Fruit fly (Drosophila melanogaster) Kc167 (cell line): ENCODE measurements around the gene CG5347.

Experiments
- Myc ChIP-seq: fragments of >200 bp; optimal IDR thresholded peaks from 2 replicates; lab custom pipeline; 2017; ENCODE audit warnings: missing external identifiers
- Sin3A ChIP-seq: fragments of >200 bp; optimal IDR thresholded peaks from 2 replicates; lab custom pipeline; 2018; ENCODE audit warnings: missing external identifiers
- h ChIP-seq: fragments of >200 bp; optimal IDR thresholded peaks from 3 replicates; lab custom pipeline; 2018; ENCODE audit warnings: missing external identifiers
- insv ChIP-seq: fragments of >200 bp; optimal IDR thresholded peaks from 3 replicates; lab custom pipeline; 2018; ENCODE audit warnings: missing external identifiers
- psq ChIP-seq: fragments of >200 bp; optimal IDR thresholded peaks from 2 replicates; lab custom pipeline; 2017; ENCODE audit warnings: missing external identifiers
- ttk ChIP-seq: sonication (Bioruptor generic); optimal IDR thresholded peaks from 2 replicates; lab custom pipeline; 2017; ENCODE audit warnings: missing external identifiers

The CG5347 gene

DNA sequence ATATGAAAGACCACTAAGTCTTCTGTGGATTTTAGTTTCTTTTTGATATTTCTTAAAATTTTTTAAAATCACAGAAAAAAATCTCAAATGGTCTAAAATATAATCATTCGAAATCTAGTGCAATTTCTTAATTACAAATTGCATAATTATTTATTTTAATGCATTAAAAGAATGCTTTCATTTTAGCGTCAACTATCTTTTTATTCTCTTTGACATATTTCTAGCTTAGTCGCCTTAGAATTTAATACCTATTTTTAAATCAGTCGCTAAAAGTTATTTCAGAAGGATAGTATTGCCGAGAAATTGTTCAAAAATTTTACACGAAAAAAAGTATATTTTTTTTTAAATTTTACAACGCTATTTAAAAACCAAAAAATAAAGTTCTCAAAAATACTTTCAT, at the start of gene CG5347:
TSS of gene CG5347 (plus strand) at position 301 of the 400 bp plus-strand sequence.
- TF ChIP-seq psq (lab: Kevin White, UChicago) (no peak), Sin3A (lab: Kevin White, UChicago) (no peak), insv (lab: Kevin White, UChicago) (no peak), ttk (lab: Kevin White, UChicago) (no peak), h (no peak), Myc (no peak)

- TF ChIP-seq psq (lab: Kevin White, UChicago) (no peak), Sin3A (lab: Kevin White, UChicago) (no peak), Myc (no peak), insv (lab: Kevin White, UChicago) (no peak)
These were observed 49.0 kb upstream of the CG5347 start for dm6 chrX:14727580-14727979.

DNA sequence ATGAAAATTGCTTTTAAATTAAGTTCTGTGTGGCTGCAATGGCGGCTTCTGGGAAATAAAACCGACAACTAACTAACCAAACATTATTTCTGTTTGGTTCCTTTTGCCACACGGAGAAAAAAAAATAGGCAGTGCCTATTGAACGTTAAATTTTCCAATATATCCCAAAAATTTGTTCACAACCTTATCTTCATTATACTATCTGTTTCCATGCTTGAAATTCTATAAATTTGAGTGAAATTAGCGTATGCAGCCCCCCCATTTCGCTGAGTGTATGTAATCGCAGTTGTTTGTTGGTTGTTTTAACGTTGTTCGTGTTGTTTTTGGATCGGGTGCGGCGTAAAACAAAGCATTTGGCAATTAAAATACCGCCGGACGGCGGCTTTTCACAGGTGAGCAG, 38.2 kb upstream of the CG5347 start:
- TF ChIP-seq psq (lab: Kevin White, UChicago) (no peak), ttk (lab: Kevin White, UChicago) (no peak), insv (lab: Kevin White, UChicago) (no peak), Sin3A (lab: Kevin White, UChicago) (no peak), Myc (no peak), h (no peak)

DNA sequence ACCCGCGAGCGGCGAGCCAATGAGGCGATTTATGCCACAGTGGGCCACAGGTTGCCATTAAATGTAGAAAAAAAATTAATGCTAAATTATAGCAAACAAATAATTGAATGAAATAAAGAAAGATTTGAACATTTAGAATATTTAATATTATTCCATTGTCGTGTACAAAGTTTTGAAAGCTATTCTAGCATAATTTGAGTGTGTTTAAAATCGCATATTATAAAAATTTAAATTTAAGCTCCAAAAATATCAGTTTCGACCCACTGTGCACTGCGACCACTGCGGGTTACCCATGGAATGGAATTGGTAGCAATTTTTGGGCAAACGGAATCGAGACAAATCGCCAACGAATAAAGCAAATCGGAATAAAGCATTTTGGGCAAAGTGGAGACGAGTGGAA, 32.8 kb upstream of the CG5347 start:
- TF ChIP-seq ttk (lab: Kevin White, UChicago) (no peak), psq (lab: Kevin White, UChicago) (no peak), h (no peak), Sin3A (lab: Kevin White, UChicago) (no peak), insv (lab: Kevin White, UChicago) (no peak), Myc (no peak)

DNA sequence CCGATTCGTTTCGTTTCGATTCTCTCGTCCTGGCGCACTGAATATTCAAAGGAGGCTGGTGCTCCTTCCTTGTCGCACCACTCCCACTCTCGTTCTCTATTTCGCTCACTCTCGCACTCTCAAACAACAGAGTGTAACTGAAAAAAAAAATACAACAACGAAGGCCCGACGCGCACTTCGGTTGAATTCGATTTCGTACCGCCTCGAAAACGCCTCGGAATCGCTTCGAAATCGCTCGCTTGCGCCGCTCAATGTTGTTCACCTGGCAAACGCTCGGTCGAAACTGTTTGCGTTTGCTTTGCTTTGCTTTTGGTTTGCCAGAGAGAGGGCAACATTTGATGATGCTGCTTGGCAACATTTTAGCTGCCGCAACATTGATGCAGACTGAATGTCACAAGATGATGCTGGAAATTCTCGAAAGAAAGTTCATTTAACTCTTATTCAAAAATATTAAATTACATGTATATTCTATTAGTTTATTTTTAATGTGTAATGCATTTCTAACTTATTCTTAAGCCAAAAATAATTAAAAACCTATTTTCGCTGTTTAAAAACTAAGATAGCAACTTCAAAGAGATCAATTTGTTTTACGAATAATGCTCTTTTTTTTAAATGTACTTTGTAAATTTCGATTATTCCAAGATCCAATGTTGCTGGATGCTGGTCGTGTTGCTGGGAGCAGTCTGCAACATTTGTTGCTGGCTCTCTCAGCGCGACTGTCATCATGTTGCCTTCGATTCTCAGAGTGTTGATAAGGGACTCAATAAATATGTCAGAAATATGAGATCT, 27.3 kb upstream of the CG5347 start, which contains the start of gene NetB:
TSS of gene NetB (minus strand) at position 291 of the 789 bp plus-strand sequence.
- TF ChIP-seq Myc (no peak), h (no peak)

dm6 chrX:14750448-14750847, 26.1 kb upstream of the CG5347 start:
- TF ChIP-seq ttk (lab: Kevin White, UChicago): no peak
- TF ChIP-seq psq (lab: Kevin White, UChicago): no peak
- TF ChIP-seq h: no peak
- TF ChIP-seq insv (lab: Kevin White, UChicago): no peak
- no peak for TF ChIP-seq Myc
- TF ChIP-seq Sin3A (lab: Kevin White, UChicago): no peak

- no peak for TF ChIP-seq ttk (lab: Kevin White, UChicago)
- no peak for TF ChIP-seq Sin3A (lab: Kevin White, UChicago)
- TF ChIP-seq Myc: no peak
- no peak for TF ChIP-seq h
- TF ChIP-seq psq (lab: Kevin White, UChicago): no peak
- TF ChIP-seq insv (lab: Kevin White, UChicago): no peak
These were observed 25.4 kb upstream of the CG5347 start for dm6 chrX:14751162-14751561.

- no peak for TF ChIP-seq Myc
- no peak for TF ChIP-seq h
- TF ChIP-seq insv (lab: Kevin White, UChicago): no peak
- TF ChIP-seq Sin3A (lab: Kevin White, UChicago): no peak
- no peak for TF ChIP-seq ttk (lab: Kevin White, UChicago)
- no peak for TF ChIP-seq psq (lab: Kevin White, UChicago)
These were observed 11.6 kb upstream of the CG5347 start for dm6 chrX:14765024-14765423.

- no peak for TF ChIP-seq Myc
- TF ChIP-seq insv (lab: Kevin White, UChicago): no peak
- no peak for TF ChIP-seq Sin3A (lab: Kevin White, UChicago)
- no peak for TF ChIP-seq psq (lab: Kevin White, UChicago)
- TF ChIP-seq h: no peak
- no peak for TF ChIP-seq ttk (lab: Kevin White, UChicago)
These were observed 10.8 kb upstream of the CG5347 start, which contains the start of gene CG15890 for dm6 chrX:14765737-14766253. TSS of gene CG15890 (minus strand) at chrX:14765787.

DNA sequence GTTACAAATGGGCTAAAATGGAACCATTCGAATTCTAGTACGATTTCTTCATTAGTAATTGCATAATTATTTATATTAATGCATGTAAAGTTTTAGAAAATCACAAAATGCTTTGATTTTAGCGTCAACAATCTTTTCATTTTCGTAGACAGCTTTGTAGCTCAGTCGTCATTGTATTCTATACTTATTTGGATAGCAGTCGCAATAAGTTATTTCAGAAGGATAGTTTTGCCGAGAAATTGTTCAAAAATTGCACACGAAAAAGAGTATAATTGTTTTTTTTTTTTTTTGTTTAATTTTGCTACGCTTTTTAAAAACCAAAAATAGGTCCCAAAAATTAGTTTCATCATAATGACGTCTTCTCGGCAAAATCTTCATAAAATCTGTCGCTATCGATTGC, 1.6 kb upstream of the CG5347 start, which contains the start of gene CG5334:
TSS of gene CG5334 (plus strand) at position 301 of the 400 bp plus-strand sequence.
- no peak for TF ChIP-seq h
- TF ChIP-seq ttk (lab: Kevin White, UChicago): no peak
- no peak for TF ChIP-seq Myc
- TF ChIP-seq Sin3A (lab: Kevin White, UChicago): no peak
- TF ChIP-seq insv (lab: Kevin White, UChicago): no peak
- no peak for TF ChIP-seq psq (lab: Kevin White, UChicago)

- no peak for TF ChIP-seq h
- TF ChIP-seq insv (lab: Kevin White, UChicago): no peak
- no peak for TF ChIP-seq Myc
- TF ChIP-seq Sin3A (lab: Kevin White, UChicago): no peak
These were observed 7.5 kb downstream of the CG5347 start, which contains the start of gene Ag5r2 for dm6 chrX:14784002-14784568. TSS of gene Ag5r2 (minus strand) at chrX:14784052.

DNA sequence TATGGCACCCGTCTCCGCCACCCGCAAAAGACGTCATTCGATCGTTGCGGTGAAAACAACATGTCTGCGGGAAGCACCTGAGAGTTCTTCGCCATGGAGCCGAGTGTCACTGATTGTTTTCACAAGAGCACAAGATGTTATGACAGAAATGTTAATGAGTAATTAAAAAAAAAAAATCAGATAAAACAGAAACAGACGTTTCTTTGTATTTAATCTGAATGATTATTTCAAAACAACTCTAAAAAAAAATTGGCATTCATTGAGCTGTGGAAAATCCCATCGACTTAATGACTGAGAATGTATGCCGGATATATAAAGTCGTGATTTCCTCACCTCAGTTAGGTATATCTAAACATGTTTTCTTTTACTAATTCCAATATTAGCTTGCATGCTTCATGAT, 9.9 kb downstream of the CG5347 start, which contains the start of gene Ag5r:
TSS of gene Ag5r (minus strand) at position 101 of the 400 bp plus-strand sequence.
- TF ChIP-seq ttk (lab: Kevin White, UChicago) (no peak), Sin3A (lab: Kevin White, UChicago) (no peak), Myc (no peak), h (no peak), psq (lab: Kevin White, UChicago) (no peak), insv (lab: Kevin White, UChicago) (no peak)
